Fruit fly (Drosophila melanogaster) whole organism, adult: Measurements from ENCODE around the gene CG10809.

Source experiments
- CG11617 ChIP-seq: fragments of 200-800 bp; sonication (Bioruptor generic); optimal IDR thresholded peaks from 2 replicates; lab custom pipeline; 2017; ENCODE audit warnings: mild to moderate bottlenecking, missing biosample characterization, missing genetic modification reagents, missing genetic modification characterization
- CG12768 ChIP-seq: fragments of 200-800 bp; sonication (Bioruptor generic); optimal IDR thresholded peaks from 2 replicates; lab custom pipeline; 2017; ENCODE audit warnings: missing biosample characterization, missing genetic modification characterization, mild to moderate bottlenecking, moderate library complexity, missing genetic modification reagents
- CG14711 ChIP-seq: fragments of 200-800 bp; sonication (Bioruptor generic); optimal IDR thresholded peaks from 2 replicates; lab custom pipeline; 2018; ENCODE audit warnings: missing biosample characterization, mild to moderate bottlenecking, missing genetic modification characterization, moderate library complexity
- CG1620 ChIP-seq: fragments of 200-800 bp; sonication (Bioruptor generic); optimal IDR thresholded peaks from 2 replicates; lab custom pipeline; 2016; ENCODE audit warnings: missing biosample characterization, missing genetic modification characterization
- CG33017 ChIP-seq: fragments of 200-800 bp; sonication (Bioruptor generic); optimal IDR thresholded peaks from 2 replicates; lab custom pipeline; 2018; ENCODE audit warnings: missing biosample characterization, mild to moderate bottlenecking, missing genetic modification characterization, moderate library complexity
- CG5204 ChIP-seq: fragments of 200-800 bp; sonication (Bioruptor generic); optimal IDR thresholded peaks from 2 replicates; lab custom pipeline; 2016; ENCODE audit warnings: missing biosample characterization, missing genetic modification characterization
- CG7045 ChIP-seq: fragments of 200-800 bp; sonication (Bioruptor generic); optimal IDR thresholded peaks from 2 replicates; lab custom pipeline; 2017; ENCODE audit warnings: missing biosample characterization, mild to moderate bottlenecking, missing genetic modification characterization
- CG7101 ChIP-seq: fragments of 200-800 bp; sonication (Bioruptor generic); optimal IDR thresholded peaks from 2 replicates; lab custom pipeline; 2018; ENCODE audit warnings: missing biosample characterization, mild to moderate bottlenecking, missing genetic modification characterization, moderate library complexity
- Clk ChIP-seq: fragments of 200-800 bp; sonication (Bioruptor generic); optimal IDR thresholded peaks from 2 replicates; lab custom pipeline; 2017; ENCODE audit warnings: missing biosample characterization, missing genetic modification characterization
- Crg-1 ChIP-seq: fragments of 200-800 bp; sonication (Bioruptor generic); optimal IDR thresholded peaks from 2 replicates; lab custom pipeline; 2016; ENCODE audit warnings: missing biosample characterization, missing genetic modification characterization
- Hr96 ChIP-seq: fragments of 200-800 bp; sonication (Bioruptor generic); optimal IDR thresholded peaks from 2 replicates; lab custom pipeline; 2016; ENCODE audit warnings: missing biosample characterization, missing genetic modification characterization
- Mnt ChIP-seq: fragments of 200-800 bp; sonication (Bioruptor generic); optimal IDR thresholded peaks from 2 replicates; lab custom pipeline; 2016; ENCODE audit warnings: missing biosample characterization, mild to moderate bottlenecking, missing genetic modification characterization
- bab1 ChIP-seq: fragments of 200-800 bp; sonication (Bioruptor generic); optimal IDR thresholded peaks from 3 replicates; lab custom pipeline; 2019; ENCODE audit warnings: missing biosample characterization, mild to moderate bottlenecking, missing genetic modification characterization, moderate library complexity
- cic ChIP-seq: fragments of 200-800 bp; sonication (Bioruptor generic); optimal IDR thresholded peaks from 2 replicates; lab custom pipeline; 2017; ENCODE audit warnings: missing biosample characterization, mild to moderate bottlenecking, missing genetic modification characterization, moderate library complexity
- cnc ChIP-seq, 2 experiments: fragments of >200 bp; optimal IDR thresholded peaks; 2 replicates each; lab custom pipeline; 2017
- kay ChIP-seq: fragments of 200-800 bp; sonication (Bioruptor generic); peaks from one replicate; lab custom pipeline; 2016; ENCODE audit warnings: missing biosample characterization, missing genetic modification characterization, borderline replicate concordance
- ovo ChIP-seq: fragments of 200-800 bp; sonication (Bioruptor generic); optimal IDR thresholded peaks from 2 replicates; lab custom pipeline; 2016; ENCODE audit warnings: missing biosample characterization, missing genetic modification characterization
- pad ChIP-seq: fragments of 200-800 bp; sonication (Bioruptor generic); optimal IDR thresholded peaks from 3 replicates; lab custom pipeline; 2017; ENCODE audit warnings: missing biosample characterization, missing genetic modification characterization, mild to moderate bottlenecking, moderate library complexity, missing genetic modification reagents
- tj ChIP-seq: fragments of 200-800 bp; sonication (Bioruptor generic); optimal IDR thresholded peaks from 3 replicates; lab custom pipeline; 2017; ENCODE audit warnings: missing biosample characterization, mild to moderate bottlenecking, missing genetic modification characterization, moderate library complexity
- toe ChIP-seq: fragments of 200-800 bp; sonication (Bioruptor generic); optimal IDR thresholded peaks from 2 replicates; lab custom pipeline; 2016; ENCODE audit warnings: missing biosample characterization, missing genetic modification characterization

CG10809 gene

DNA sequence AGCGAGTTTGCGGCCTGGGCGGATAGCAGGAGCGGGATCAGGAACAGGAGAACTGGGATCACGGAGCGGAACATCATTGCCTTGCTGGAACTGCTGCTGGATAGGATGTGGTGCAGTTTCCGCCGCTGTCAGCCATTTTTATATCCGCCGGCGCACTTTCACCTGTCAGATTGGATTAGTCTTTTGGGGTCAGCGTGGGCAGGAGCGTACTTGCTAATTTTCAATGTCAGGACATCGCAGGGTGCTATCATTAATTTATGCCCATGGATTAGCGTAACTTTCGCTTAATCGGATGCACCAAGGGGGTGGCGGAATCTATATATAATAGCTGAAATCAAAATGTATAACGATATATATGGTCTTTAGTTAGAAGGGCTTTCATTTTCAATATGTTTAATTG is 35.9 kb downstream of the CG10809 start, which contains the start of gene Ilp5:
TSS of gene Ilp5 (minus strand) at position 101 of the 400 bp plus-strand sequence.
- TF ChIP-seq Clk (GFP tag; lab: Kevin White, UChicago), result no peak
- no peak for TF ChIP-seq bab1 (GFP tag; lab: Kevin White, UChicago)

- no peak for TF ChIP-seq Clk (GFP tag; lab: Kevin White, UChicago)
- no peak for TF ChIP-seq CG7045 (GFP tag; lab: Kevin White, UChicago)
- TF ChIP-seq cnc (optimal IDR thresholded peaks at IDR 0.05; lab: Kevin White, UChicago), result no peak
- TF ChIP-seq toe (GFP tag; lab: Kevin White, UChicago), result no peak
- peak; percentile 1 for TF ChIP-seq Mnt (GFP tag; lab: Kevin White, UChicago)
- peak; percentile 61 for TF ChIP-seq kay (GFP tag; lab: Kevin White, UChicago)
- TF ChIP-seq CG33017 (tag; lab: Kevin White, UChicago), result no peak
- TF ChIP-seq pad (GFP tag; lab: Kevin White, UChicago), result no peak
- TF ChIP-seq CG14711 (tag; lab: Kevin White, UChicago), result no peak
- TF ChIP-seq Hr96 (GFP tag; lab: Kevin White, UChicago), result peak; percentile 25
- no peak for TF ChIP-seq cic
- TF ChIP-seq CG11617 (GFP tag; lab: Kevin White, UChicago), result no peak
- no peak for TF ChIP-seq CG1620
- TF ChIP-seq CG5204 (GFP tag; lab: Kevin White, UChicago), result no peak
- TF ChIP-seq bab1 (GFP tag; lab: Kevin White, UChicago), result no peak
- no peak for TF ChIP-seq CG12768 (GFP tag; lab: Kevin White, UChicago)
- no peak for TF ChIP-seq tj (GFP tag; lab: Kevin White, UChicago)
- TF ChIP-seq CG7101, result no peak
- TF ChIP-seq ovo (GFP tag; lab: Kevin White, UChicago), result no peak
- no peak for TF ChIP-seq Crg-1 (GFP tag; lab: Kevin White, UChicago)
Observed at dm6 chr3L:9821138-9821681, 38.5 kb downstream of the CG10809 start.

dm6 chr3L:9820248-9820647 is 39.4 kb downstream of the CG10809 start:
- TF ChIP-seq Clk (GFP tag; lab: Kevin White, UChicago) (no peak), CG11617 (GFP tag; lab: Kevin White, UChicago) (no peak)

DNA sequence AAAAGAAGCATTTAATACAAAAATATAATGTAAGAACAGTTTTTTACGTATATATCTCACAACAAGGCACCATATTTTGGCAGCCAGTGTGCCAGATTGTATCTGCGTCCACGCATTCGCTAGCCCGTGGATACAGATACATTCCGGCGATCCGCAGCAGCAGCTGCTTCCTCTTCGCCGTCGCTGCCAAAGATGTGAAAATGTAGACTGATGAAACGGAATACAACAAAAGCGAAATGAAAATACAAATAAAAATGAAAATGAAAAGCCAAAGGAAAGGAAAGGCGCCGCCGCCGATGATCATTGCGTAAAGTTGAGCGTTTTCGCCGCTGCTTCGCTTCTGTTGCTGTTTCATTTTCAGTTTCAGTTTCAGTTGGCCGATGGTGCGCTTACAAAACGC is 44.0 kb downstream of the CG10809 start:
- TF ChIP-seq kay (GFP tag; lab: Kevin White, UChicago), result no peak
- TF ChIP-seq cnc (optimal IDR thresholded peaks at IDR 0.05; lab: Kevin White, UChicago), result no peak
- no peak for TF ChIP-seq CG5204 (GFP tag; lab: Kevin White, UChicago)
- no peak for TF ChIP-seq tj (GFP tag; lab: Kevin White, UChicago)
- TF ChIP-seq toe (GFP tag; lab: Kevin White, UChicago), result no peak
- no peak for TF ChIP-seq CG14711 (tag; lab: Kevin White, UChicago)
- TF ChIP-seq CG7101, result no peak
- no peak for TF ChIP-seq CG12768 (GFP tag; lab: Kevin White, UChicago)
- TF ChIP-seq ovo (GFP tag; lab: Kevin White, UChicago), result no peak
- no peak for TF ChIP-seq Crg-1 (GFP tag; lab: Kevin White, UChicago)
- no peak for TF ChIP-seq bab1 (GFP tag; lab: Kevin White, UChicago)
- no peak for TF ChIP-seq CG7045 (GFP tag; lab: Kevin White, UChicago)
- no peak for TF ChIP-seq CG33017 (tag; lab: Kevin White, UChicago)
- no peak for TF ChIP-seq pad (GFP tag; lab: Kevin White, UChicago)

dm6 chr3L:9814621-9815020 is 45.1 kb downstream of the CG10809 start:
- TF ChIP-seq ovo (GFP tag; lab: Kevin White, UChicago) (no peak), Crg-1 (GFP tag; lab: Kevin White, UChicago) (no peak), CG33017 (tag; lab: Kevin White, UChicago) (no peak), pad (GFP tag; lab: Kevin White, UChicago) (no peak), Mnt (GFP tag; lab: Kevin White, UChicago) (no peak), toe (GFP tag; lab: Kevin White, UChicago) (no peak), tj (GFP tag; lab: Kevin White, UChicago) (no peak), CG7045 (GFP tag; lab: Kevin White, UChicago) (no peak), cnc (optimal IDR thresholded peaks at IDR 0.05; lab: Kevin White, UChicago) (no peak), CG5204 (GFP tag; lab: Kevin White, UChicago) (no peak), CG1620 (no peak)

DNA sequence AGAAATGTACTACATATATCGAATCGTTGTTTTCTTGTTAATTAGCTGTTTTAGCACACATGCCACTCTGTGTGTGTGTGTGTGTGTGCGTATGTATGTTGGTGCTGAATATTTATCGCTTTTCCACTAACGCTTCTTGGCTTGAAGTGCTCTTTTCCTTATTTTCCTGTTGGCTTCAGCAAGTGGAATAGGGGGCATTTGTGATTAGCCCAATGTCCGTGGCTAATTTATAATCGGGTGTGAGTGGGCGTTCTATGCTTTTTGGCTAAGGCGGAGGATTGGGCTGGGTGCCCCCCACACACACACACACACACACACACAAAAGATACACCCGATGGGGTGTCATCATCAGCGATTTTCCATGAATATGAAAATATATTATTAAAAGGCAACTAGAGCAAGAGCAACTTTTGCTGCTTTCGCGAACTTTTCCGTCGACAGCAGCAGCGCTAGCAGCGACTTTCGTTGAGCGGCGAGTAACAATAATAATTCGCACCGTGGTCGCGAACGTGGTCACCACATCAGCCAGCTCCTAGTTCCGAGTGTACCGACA is 46.3 kb downstream of the CG10809 start, which contains the start of gene CG43897:
TSS of gene CG43897 (plus strand) at position 503 of the 553 bp plus-strand sequence.
- TF ChIP-seq pad (GFP tag; lab: Kevin White, UChicago), result no peak
- no peak for TF ChIP-seq Mnt (GFP tag; lab: Kevin White, UChicago)
- TF ChIP-seq CG11617 (GFP tag; lab: Kevin White, UChicago), result no peak
- TF ChIP-seq Crg-1 (GFP tag; lab: Kevin White, UChicago), result no peak
- TF ChIP-seq CG1620, result no peak
- no peak for TF ChIP-seq ovo (GFP tag; lab: Kevin White, UChicago)
- TF ChIP-seq bab1 (GFP tag; lab: Kevin White, UChicago), result no peak
- no peak for TF ChIP-seq CG14711 (tag; lab: Kevin White, UChicago)
- TF ChIP-seq CG5204 (GFP tag; lab: Kevin White, UChicago), result no peak
- TF ChIP-seq Clk (GFP tag; lab: Kevin White, UChicago), result no peak
- no peak for TF ChIP-seq cnc (optimal IDR thresholded peaks at IDR 0.05; lab: Kevin White, UChicago)
- TF ChIP-seq Hr96 (GFP tag; lab: Kevin White, UChicago), result no peak
- no peak for TF ChIP-seq kay (GFP tag; lab: Kevin White, UChicago)
- no peak for TF ChIP-seq tj (GFP tag; lab: Kevin White, UChicago)
- no peak for TF ChIP-seq CG33017 (tag; lab: Kevin White, UChicago)
- no peak for TF ChIP-seq toe (GFP tag; lab: Kevin White, UChicago)
- TF ChIP-seq CG12768 (GFP tag; lab: Kevin White, UChicago), result no peak
- no peak for TF ChIP-seq CG7045 (GFP tag; lab: Kevin White, UChicago)
